Worm (Caenorhabditis elegans) whole organism, midembryonic: ENCODE data around the gene B0001.5.

Source experiments
- flt-1 ChIP-seq: fragments of 200-800 bp; sonication (Bioruptor generic); IDR thresholded peaks from 2 replicates; pipeline ENCODE4 v1.3.6; 2022; ENCODE audit warnings: missing genetic modification characterization, missing compliant biosample characterization
- klf-2 ChIP-seq: fragments of 200-800 bp; sonication (Bioruptor generic); conservative IDR thresholded peaks from 2 replicates; pipeline ENCODE4 v1.3.6; 2022; ENCODE audit warnings: missing genetic modification reagents, missing genetic modification characterization, missing compliant biosample characterization
- ref-1 ChIP-seq: fragments of 200-800 bp; sonication (Bioruptor generic); conservative IDR thresholded peaks from 2 replicates; pipeline ENCODE4 v1.3.6; 2022; ENCODE audit warnings: missing genetic modification reagents, missing genetic modification characterization, missing compliant biosample characterization

ce11 chrIV:12192104-12192763, 49.1 kb upstream of the B0001.5 start:
- TF ChIP-seq ref-1 (GFP tag; lab: Robert Waterston, UW) (no peak), flt-1 (GFP tag; lab: Robert Waterston, UW) (no peak), klf-2 (GFP tag; lab: Robert Waterston, UW) (no peak)
